Worm (Caenorhabditis elegans) whole organism, L4/young adult: Measurements from ENCODE around the gene snt-2.

ENCODE experiments used
- dao-5 ChIP-seq: sonication (generic microtip); optimal IDR thresholded peaks from 2 replicates; lab custom pipeline; 2016; ENCODE audit warnings: missing genotype, missing genetic modification characterization, moderate library complexity, missing compliant biosample characterization
- him-1 ChIP-seq: sonication (generic microtip); optimal IDR thresholded peaks from 2 replicates; lab custom pipeline; 2016; ENCODE audit warnings: missing genotype, missing genetic modification reagents, missing genetic modification characterization, missing compliant biosample characterization

- TF ChIP-seq dao-5 (tag; lab: Kevin White, UChicago) (no peak), him-1 (tag; lab: Kevin White, UChicago) (no peak)
These were observed 47.6 kb upstream of the snt-2 start, which contains the start of gene K02F3.9 for ce11 chrIII:841177-841576.
